Worm (Caenorhabditis elegans): ENCODE measurements around the gene F28E10.1.

F28E10.1 gene

ce11 chrIV:4567343-4567742, 1.3 kb upstream of the F28E10.1 start, which contains the start of gene F28E10.4:
Gene F28E10.4, minus strand, starts transcription at chrIV:4567443.
- TF ChIP-seq F10B5.3 (tag; optimal IDR thresholded peaks at IDR 0.05) (no peak), unc-62 (GFP tag; optimal IDR thresholded peaks at IDR 0.05 in 1 of 2) (peak in 1 of 2 experiments; percentile 86), unc-62 (tag; optimal IDR thresholded peaks at IDR 0.05) (no peak)

ce11 chrIV:4570599-4570998, 2.0 kb downstream of the F28E10.1 start:
- TF ChIP-seq lsy-2 (tag; optimal IDR thresholded peaks at IDR 0.05) (peak in 1 of 2 experiments; percentile 30), spr-1 (tag; optimal IDR thresholded peaks at IDR 0.05) (no peak), hlh-30 (tag; optimal IDR thresholded peaks at IDR 0.05; ENCODE audit: insufficient read depth) (peak; percentile 4), ama-1 (optimal IDR thresholded peaks at IDR 0.05) (no peak), fkh-10 (GFP tag; optimal IDR thresholded peaks at IDR 0.05) (peak; percentile 62), mes-2 (tag; optimal IDR thresholded peaks at IDR 0.05; ENCODE audit: poor library complexity, severe bottlenecking) (peak; percentile 4), rbr-2 (tag; optimal IDR thresholded peaks at IDR 0.05) (peak; percentile 45), set-16 (GFP tag; IDR thresholded peaks at IDR 0.05) (peak; percentile 31; the same call in 1 of the 2 replicates)

- TF ChIP-seq rbr-2 (tag; optimal IDR thresholded peaks at IDR 0.05) (no peak), aha-1 (tag) (peak; percentile 74), lim-7 (GFP tag; IDR thresholded peaks at IDR 0.05) (no peak), unc-62 (GFP tag; optimal IDR thresholded peaks at IDR 0.05 in 1 of 2) (peak in 1 of 2 experiments; percentile 96), unc-62 (tag; optimal IDR thresholded peaks at IDR 0.05) (no peak), tag-97 (GFP tag; IDR thresholded peaks at IDR 0.05) (no peak), mxl-3 (GFP tag; optimal IDR thresholded peaks at IDR 0.05) (no peak), spr-3 (GFP tag; optimal IDR thresholded peaks at IDR 0.05) (no peak), hmg-1.1 (GFP tag; IDR thresholded peaks at IDR 0.05) (0 out of 2 replicates have a peak, but pooled peaks have one; percentile 33), F26F4.8 (GFP tag; conservative IDR thresholded peaks at IDR 0.05) (no peak), nhr-6 (tag; optimal IDR thresholded peaks at IDR 0.05) (no peak)
Measured at ce11 chrIV:4574051-4574450, 5.4 kb downstream of the F28E10.1 start.

ce11 chrIV:4576847-4577246, 8.2 kb downstream of the F28E10.1 start:
- peak in 1 of 2 experiments; percentile 89 for TF ChIP-seq unc-62 (GFP tag; optimal IDR thresholded peaks at IDR 0.05 in 1 of 2)
- TF ChIP-seq unc-62 (tag; optimal IDR thresholded peaks at IDR 0.05): no peak
- TF ChIP-seq mep-1 (tag; optimal IDR thresholded peaks at IDR 0.05): no peak
- TF ChIP-seq lsy-2 (tag; optimal IDR thresholded peaks at IDR 0.05): peak in 1 of 2 experiments; percentile 37
- TF ChIP-seq aha-1 (tag): peak; percentile 53
- TF ChIP-seq ceh-20 (GFP tag; IDR thresholded peaks at IDR 0.05): 0 out of 2 replicates have a peak, but pooled peaks have one; percentile 28
- no peak for TF ChIP-seq daf-8 (GFP tag; IDR thresholded peaks at IDR 0.05)
- TF ChIP-seq dmd-9 (GFP tag; IDR thresholded peaks at IDR 0.05): no peak

- TF ChIP-seq aha-1 (tag): peak; percentile 86
- peak in 1 of 2 experiments; percentile 95 for TF ChIP-seq unc-62 (GFP tag; optimal IDR thresholded peaks at IDR 0.05 in 1 of 2)
- no peak for TF ChIP-seq unc-62 (tag; optimal IDR thresholded peaks at IDR 0.05)
- no peak for TF ChIP-seq R02D3.7 (tag; optimal IDR thresholded peaks at IDR 0.05)
Measured at ce11 chrIV:4579472-4579871, 10.8 kb downstream of the F28E10.1 start.

ce11 chrIV:4585991-4586390, 17.4 kb downstream of the F28E10.1 start:
- TF ChIP-seq vab-7 (GFP tag; IDR thresholded peaks at IDR 0.05): no peak
- no peak for TF ChIP-seq daf-12 (tag; optimal IDR thresholded peaks at IDR 0.05)
- no peak for TF ChIP-seq mxl-3 (GFP tag; optimal IDR thresholded peaks at IDR 0.05)
- TF ChIP-seq ZK546.5 (tag; optimal IDR thresholded peaks at IDR 0.05): no peak
- no peak for TF ChIP-seq duxl-1 (tag; optimal IDR thresholded peaks at IDR 0.05; ENCODE audit: poor library complexity)
- TF ChIP-seq mes-2 (tag; optimal IDR thresholded peaks at IDR 0.05; ENCODE audit: poor library complexity, severe bottlenecking): no peak
- TF ChIP-seq mdt-29 (GFP tag; IDR thresholded peaks at IDR 0.05): no peak
- no peak for TF ChIP-seq F26F4.8 (GFP tag; conservative IDR thresholded peaks at IDR 0.05)
- no peak for TF ChIP-seq unc-130 (GFP tag; optimal IDR thresholded peaks at IDR 0.05)
- TF ChIP-seq dmd-6 (GFP tag; IDR thresholded peaks at IDR 0.05): 0 out of 2 replicates have a peak, but pooled peaks have one; percentile 9
- no peak for TF ChIP-seq dmd-8 (GFP tag; IDR thresholded peaks at IDR 0.05)
- TF ChIP-seq nhr-102 (tag; optimal IDR thresholded peaks at IDR 0.05): no peak
- no peak for TF ChIP-seq daf-8 (GFP tag; IDR thresholded peaks at IDR 0.05)
- TF ChIP-seq spr-1 (tag; optimal IDR thresholded peaks at IDR 0.05): no peak
- TF ChIP-seq mxl-2 (GFP tag; conservative IDR thresholded peaks at IDR 0.05): no peak
- peak in 1 of 2 experiments; percentile 46 for TF ChIP-seq lsy-2 (tag; optimal IDR thresholded peaks at IDR 0.05)
- TF ChIP-seq zfp-3 (GFP tag; conservative IDR thresholded peaks at IDR 0.05): no peak
- peak; percentile 94 for TF ChIP-seq fkh-10 (GFP tag; optimal IDR thresholded peaks at IDR 0.05)
- TF ChIP-seq F49E8.2 (tag; optimal IDR thresholded peaks at IDR 0.05; ENCODE audit: borderline replicate concordance): no peak
- TF ChIP-seq madf-9 (GFP tag; conservative IDR thresholded peaks at IDR 0.05): no peak
- no peak for TF ChIP-seq hif-1 (tag; optimal IDR thresholded peaks at IDR 0.05)
- no peak for TF ChIP-seq Y75B8A.6 (GFP tag; IDR thresholded peaks at IDR 0.05)
- no peak for TF ChIP-seq tag-97 (GFP tag; IDR thresholded peaks at IDR 0.05)
